Worm (Caenorhabditis elegans) whole organism, L1 larva: ENCODE measurements around the gene Y16B4A.2.

Experiments used
- C04F5.9 ChIP-seq: sonication (generic microtip); optimal IDR thresholded peaks from 2 replicates; lab custom pipeline; 2016; ENCODE audit warnings: missing genetic modification characterization, missing compliant biosample characterization
- F16B12.6 ChIP-seq: fragments of 150-350 bp; optimal IDR thresholded peaks from 2 replicates; lab custom pipeline; 2014; ENCODE audit warnings: missing biosample characterization, missing genetic modification characterization
- Y116A8C.19 ChIP-seq: sonication (generic microtip); optimal IDR thresholded peaks from 2 replicates; lab custom pipeline; 2016; ENCODE audit warnings: missing compliant biosample characterization, missing genetic modification characterization, borderline replicate concordance
- aha-1 ChIP-seq: fragments of 150-350 bp; optimal IDR thresholded peaks from 2 replicates; lab custom pipeline; 2014; ENCODE audit warnings: missing biosample characterization, missing genetic modification characterization
- alr-1 ChIP-seq: fragments of 200-800 bp; sonication (Bioruptor generic); optimal IDR thresholded peaks from 2 replicates; lab custom pipeline; 2018; ENCODE audit warnings: borderline replicate concordance, mild to moderate bottlenecking, missing genetic modification characterization, missing compliant biosample characterization
- blmp-1 ChIP-seq: fragments of 150-350 bp; optimal IDR thresholded peaks from 2 replicates; lab custom pipeline; 2014; ENCODE audit warnings: missing biosample characterization, missing genetic modification characterization
- ceh-82 ChIP-seq, 3 experiments: fragments of 150-350 bp in 1 of 3; sonication (generic microtip) in 2 of 3; optimal IDR thresholded peaks; 2 replicates each; lab custom pipeline; 2014 to 2017; ENCODE audit warnings: missing biosample characterization in 3 of 3, missing genetic modification characterization in 3 of 3
- ceh-88 ChIP-seq: fragments of 200-800 bp; sonication (Bioruptor generic); IDR thresholded peaks from 2 replicates; pipeline ENCODE4 v1.3.6; 2022; ENCODE audit warnings: missing genetic modification characterization, missing compliant biosample characterization
- dpl-1 ChIP-seq, 3 experiments: fragments of 150-350 bp in 2 of 3; sonication (generic microtip) in 1 of 3; optimal IDR thresholded peaks; 2 replicates each; lab custom pipeline; 2014 to 2017; ENCODE audit warnings: missing biosample characterization in 3 of 3, missing genetic modification characterization in 3 of 3, missing genetic modification reagents in 3 of 3
- dsc-1 ChIP-seq: sonication (generic microtip); optimal IDR thresholded peaks from 2 replicates; lab custom pipeline; 2016; ENCODE audit warnings: mild to moderate bottlenecking, missing genetic modification characterization, missing compliant biosample characterization
- efl-1 ChIP-seq, 4 experiments: fragments of 150-350 bp; optimal IDR thresholded peaks in 3 of 4; peaks in 1 of 4; 1 replicate in 1 of 4; 2 replicates in 3 of 4; lab custom pipeline; 2014; ENCODE audit warnings: missing biosample characterization in 2 of 4, missing genetic modification characterization in 2 of 4, missing genetic modification reagents in 2 of 4
- efl-3 ChIP-seq: fragments of 200-800 bp; sonication (Bioruptor generic); optimal IDR thresholded peaks from 2 replicates; lab custom pipeline; 2018; ENCODE audit warnings: mild to moderate bottlenecking, missing genetic modification characterization, missing compliant biosample characterization
- elt-2 ChIP-seq: sonication (generic microtip); optimal IDR thresholded peaks from 2 replicates; lab custom pipeline; 2016; ENCODE audit warnings: missing genetic modification characterization, mild to moderate bottlenecking, inconsistent platforms, missing compliant biosample characterization, missing genetic modification reagents
- elt-3 ChIP-seq, 6 experiments: fragments of 150-350 bp in 1 of 6; sonication (generic microtip); optimal IDR thresholded peaks; 2 replicates each; lab custom pipeline; 2017 to 2018; ENCODE audit warnings: missing biosample characterization in 6 of 6, missing genetic modification characterization in 6 of 6, inconsistent platforms in 1 of 6
- fkh-10 ChIP-seq: sonication (generic microtip); optimal IDR thresholded peaks from 2 replicates; lab custom pipeline; 2017; ENCODE audit warnings: missing biosample characterization, missing genetic modification reagents, missing genetic modification characterization
- fkh-4 ChIP-seq: sonication (generic microtip); optimal IDR thresholded peaks from 2 replicates; lab custom pipeline; 2016; ENCODE audit warnings: missing compliant biosample characterization, missing genetic modification characterization, borderline replicate concordance
- fos-1 ChIP-seq: fragments of 150-350 bp; optimal IDR thresholded peaks from 2 replicates; lab custom pipeline; 2014; ENCODE audit warnings: missing biosample characterization, missing genetic modification characterization
- grh-1 ChIP-seq: fragments of 200-800 bp; sonication (Bioruptor generic); IDR thresholded peaks from 2 replicates; pipeline ENCODE4 v1.3.6; 2022; ENCODE audit warnings: missing genetic modification reagents, missing genetic modification characterization, missing compliant biosample characterization
- hpl-2 ChIP-seq: fragments of 150-350 bp; optimal IDR thresholded peaks from 2 replicates; lab custom pipeline; 2014; ENCODE audit warnings: missing biosample characterization, missing genetic modification reagents, missing genetic modification characterization
- isw-1 ChIP-seq: fragments of 200-800 bp; sonication (Bioruptor generic); IDR thresholded peaks from 2 replicates; pipeline ENCODE4 v1.3.6; 2022; ENCODE audit warnings: missing genetic modification characterization, missing compliant biosample characterization
- lin-13 ChIP-seq: fragments of 150-350 bp; optimal IDR thresholded peaks from 2 replicates; lab custom pipeline; 2014; ENCODE audit warnings: missing biosample characterization, missing genetic modification reagents, missing genetic modification characterization
- lin-14 ChIP-seq: fragments of 200-800 bp; sonication (Bioruptor generic); optimal IDR thresholded peaks from 2 replicates; lab custom pipeline; 2018; ENCODE audit warnings: mild to moderate bottlenecking, missing genetic modification characterization, moderate library complexity, missing compliant biosample characterization
- lin-15B ChIP-seq: fragments of 150-350 bp; sonication (generic microtip); optimal IDR thresholded peaks from 3 replicates; lab custom pipeline; 2014; ENCODE audit warnings: missing biosample characterization, missing genetic modification characterization
- lin-35 ChIP-seq, 2 experiments: fragments of 150-350 bp; optimal IDR thresholded peaks; 2 replicates each; lab custom pipeline; 2014; ENCODE audit warnings: missing biosample characterization in 2 of 2, missing genetic modification characterization in 2 of 2, missing genetic modification reagents in 2 of 2
- lin-39 ChIP-seq: fragments of 150-350 bp; optimal IDR thresholded peaks from 2 replicates; lab custom pipeline; 2014; ENCODE audit warnings: missing biosample characterization, missing genetic modification reagents, missing genetic modification characterization
- lsy-2 ChIP-seq, 2 experiments: fragments of 150-350 bp; optimal IDR thresholded peaks; 2 replicates each; lab custom pipeline; 2014; ENCODE audit warnings: missing biosample characterization in 2 of 2, missing genetic modification characterization in 2 of 2
- mab-9 ChIP-seq: fragments of 200-800 bp; sonication (Bioruptor generic); IDR thresholded peaks from 2 replicates; pipeline ENCODE4 v1.3.6; 2022; ENCODE audit warnings: missing genetic modification reagents, missing genetic modification characterization, missing compliant biosample characterization
- mdl-1 ChIP-seq, 2 experiments: fragments of 150-350 bp; optimal IDR thresholded peaks; 2 replicates each; lab custom pipeline; 2014 to 2017; ENCODE audit warnings: missing biosample characterization in 2 of 2, missing genetic modification characterization in 2 of 2, inconsistent platforms in 1 of 2
- nhr-19 ChIP-seq: fragments of 200-800 bp; sonication (Bioruptor generic); conservative IDR thresholded peaks from 2 replicates; pipeline ENCODE4 v1.3.6; 2022; ENCODE audit warnings: missing genetic modification characterization, missing compliant biosample characterization
- nhr-20 ChIP-seq: sonication (generic microtip); optimal IDR thresholded peaks from 2 replicates; lab custom pipeline; 2016; ENCODE audit warnings: mild to moderate bottlenecking, missing genetic modification characterization, missing compliant biosample characterization
- nhr-28 ChIP-seq: fragments of 150-350 bp; optimal IDR thresholded peaks from 2 replicates; lab custom pipeline; 2014; ENCODE audit warnings: missing biosample characterization, missing genetic modification characterization
- nhr-47 ChIP-seq: sonication (generic microtip); optimal IDR thresholded peaks from 2 replicates; lab custom pipeline; 2016; ENCODE audit warnings: mild to moderate bottlenecking, missing genetic modification characterization, moderate library complexity, missing compliant biosample characterization
- nhr-71 ChIP-seq: sonication (generic microtip); optimal IDR thresholded peaks from 2 replicates; lab custom pipeline; 2016; ENCODE audit warnings: mild to moderate bottlenecking, missing genetic modification characterization, moderate library complexity, missing compliant biosample characterization
- nhr-76 ChIP-seq: sonication (generic microtip); optimal IDR thresholded peaks from 2 replicates; lab custom pipeline; 2017; ENCODE audit warnings: missing biosample characterization, missing genetic modification characterization
- nhr-85 ChIP-seq: sonication (generic microtip); peaks from one replicate; lab custom pipeline; 2016; ENCODE audit warnings: missing genetic modification characterization, inconsistent platforms, missing compliant biosample characterization
- nhr-90 ChIP-seq: sonication (generic microtip); optimal IDR thresholded peaks from 2 replicates; lab custom pipeline; 2016; ENCODE audit warnings: mild to moderate bottlenecking, missing genetic modification characterization, missing compliant biosample characterization; ENCODE audit not compliant: poor library complexity
- pax-3 ChIP-seq: fragments of 200-800 bp; sonication (Bioruptor generic); optimal IDR thresholded peaks from 2 replicates; lab custom pipeline; 2018; ENCODE audit warnings: mild to moderate bottlenecking, missing genetic modification characterization, moderate library complexity, missing compliant biosample characterization
- skn-1 ChIP-seq: fragments of 150-350 bp; optimal IDR thresholded peaks from 2 replicates; lab custom pipeline; 2014; ENCODE audit warnings: missing biosample characterization, missing genetic modification characterization
- snu-23 ChIP-seq: sonication (generic microtip); optimal IDR thresholded peaks from 2 replicates; lab custom pipeline; 2016; ENCODE audit warnings: missing genetic modification characterization, missing compliant biosample characterization
- tbx-2 ChIP-seq: sonication (generic microtip); optimal IDR thresholded peaks from 2 replicates; lab custom pipeline; 2016; ENCODE audit warnings: missing genetic modification characterization, missing compliant biosample characterization
- tlp-1 ChIP-seq: fragments of 150-350 bp; optimal IDR thresholded peaks from 2 replicates; lab custom pipeline; 2014; ENCODE audit warnings: missing biosample characterization, missing genetic modification characterization
- unc-30 ChIP-seq: sonication (generic microtip); optimal IDR thresholded peaks from 2 replicates; lab custom pipeline; 2017; ENCODE audit warnings: missing biosample characterization, missing genetic modification characterization
- unc-86 ChIP-seq: sonication (generic microtip); optimal IDR thresholded peaks from 2 replicates; lab custom pipeline; 2016; ENCODE audit warnings: missing genetic modification characterization, missing compliant biosample characterization
- xbp-1 ChIP-seq: sonication (generic microtip); optimal IDR thresholded peaks from 2 replicates; lab custom pipeline; 2016; ENCODE audit warnings: missing genetic modification characterization, missing compliant biosample characterization
- zag-1 ChIP-seq: fragments of 150-350 bp; optimal IDR thresholded peaks from 2 replicates; lab custom pipeline; 2014; ENCODE audit warnings: missing biosample characterization, missing genetic modification characterization

The Y16B4A.2 gene

DNA sequence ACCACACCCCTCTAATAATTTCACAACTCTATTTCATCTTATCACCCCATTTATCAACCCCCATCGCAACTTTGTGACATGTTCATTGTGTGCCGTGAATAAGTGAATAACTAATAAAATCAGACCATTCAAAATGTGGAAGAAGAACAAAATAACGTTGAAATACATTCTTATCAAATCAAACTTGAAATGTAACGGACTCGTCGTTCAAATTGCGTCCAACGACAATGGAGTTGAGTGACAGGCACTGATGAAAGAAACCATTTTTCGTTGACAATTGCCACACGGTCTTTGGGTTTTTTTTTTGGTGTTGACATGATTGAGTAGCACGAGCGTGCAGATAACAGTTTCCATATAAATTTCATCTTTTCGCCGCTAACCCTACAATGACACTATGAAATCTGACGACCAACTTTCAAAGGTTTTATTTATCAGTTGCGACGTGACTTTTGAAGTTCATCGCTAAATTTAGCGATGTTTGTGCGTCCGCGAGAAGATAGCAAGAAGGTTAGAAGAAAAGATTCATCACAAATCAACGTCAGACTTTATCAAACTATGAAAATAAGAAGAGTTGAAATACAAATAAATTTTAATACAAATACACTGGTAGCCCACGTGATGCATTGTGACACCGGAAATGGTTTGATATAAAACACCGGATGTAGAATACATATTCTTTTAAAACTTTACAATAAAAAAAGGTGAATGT lies 11.9 kb upstream of the Y16B4A.2 start:
- TF ChIP-seq nhr-20 (tag; lab: Kevin White, UChicago) (peak; percentile 72), efl-1 (optimal IDR thresholded peaks at IDR 0.05; lab: Kevin White, UChicago) (no peak), efl-1 (GFP tag; optimal IDR thresholded peaks at IDR 0.05 in 1 of 2; lab: Kevin White, UChicago) (peak in 1 of 2 experiments; percentile 43), snu-23 (GFP tag; lab: Kevin White, UChicago) (peak; percentile 34), nhr-90 (tag; lab: Kevin White, UChicago) (peak; percentile 59), nhr-28 (no peak), lin-35 (GFP tag; optimal IDR thresholded peaks at IDR 0.05; lab: Kevin White, UChicago) (peak in 1 of 2 experiments; percentile 7), fkh-4 (tag; lab: Kevin White, UChicago) (no peak), isw-1 (GFP tag; lab: Robert Waterston, UW) (no peak), dpl-1 (GFP tag; optimal IDR thresholded peaks at IDR 0.05; lab: Kevin White, UChicago) (peak in 1 of 3 experiments; percentile 16), elt-2 (tag; lab: Kevin White, UChicago) (peak; percentile 70), nhr-71 (tag; lab: Kevin White, UChicago) (peak; percentile 67), nhr-19 (GFP tag; lab: Robert Waterston, UW) (peak; percentile 38), tbx-2 (tag; lab: Kevin White, UChicago) (peak; percentile 51), mab-9 (no peak), mdl-1 (tag; optimal IDR thresholded peaks at IDR 0.05; lab: Kevin White, UChicago) (peak in 1 of 2 experiments; percentile 47), nhr-47 (peak; percentile 22), elt-3 (tag; optimal IDR thresholded peaks at IDR 0.05; lab: Kevin White, UChicago) (peak in 1 of 6 experiments; percentile 19), lin-14 (peak; percentile 63), ceh-88 (GFP tag; lab: Robert Waterston, UW) (no peak), nhr-85 (tag; lab: Kevin White, UChicago) (peak; percentile 90), grh-1 (GFP tag; lab: Robert Waterston, UW) (0 out of 2 replicates have a peak, but pooled peaks have one; percentile 16)

DNA sequence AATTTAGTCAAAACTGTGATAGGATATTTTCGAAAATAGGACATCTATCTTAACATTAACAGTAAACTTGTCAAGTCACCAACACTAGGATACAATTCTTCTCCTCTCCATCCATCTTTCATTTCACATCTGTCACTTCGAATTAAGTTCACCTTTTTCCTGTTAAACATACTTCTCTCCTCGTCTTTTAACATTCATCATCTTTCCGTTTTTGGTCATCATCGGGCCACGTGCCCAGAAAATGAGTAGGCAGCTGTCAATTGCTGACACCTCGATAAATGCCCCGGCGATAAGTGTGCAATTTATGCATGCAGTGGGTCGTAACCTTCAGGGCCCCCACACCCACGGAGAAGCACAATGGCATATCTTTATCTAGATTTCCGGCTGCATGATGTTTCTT lies 8.5 kb upstream of the Y16B4A.2 start:
- TF ChIP-seq efl-1 (optimal IDR thresholded peaks at IDR 0.05; lab: Kevin White, UChicago) = no peak
- TF ChIP-seq efl-1 (GFP tag; optimal IDR thresholded peaks at IDR 0.05 in 1 of 2; lab: Kevin White, UChicago) = no peak
- no peak for TF ChIP-seq lin-39 (tag; lab: Kevin White, UChicago)
- TF ChIP-seq pax-3 = no peak
- peak in 1 of 2 experiments; percentile 62 for TF ChIP-seq mdl-1 (tag; optimal IDR thresholded peaks at IDR 0.05; lab: Kevin White, UChicago)
- TF ChIP-seq lin-14 = peak; percentile 54
- TF ChIP-seq nhr-76 = no peak
- peak; percentile 61 for TF ChIP-seq tbx-2 (tag; lab: Kevin White, UChicago)
- TF ChIP-seq nhr-85 (tag; lab: Kevin White, UChicago) = peak; percentile 82
- TF ChIP-seq nhr-19 (GFP tag; lab: Robert Waterston, UW) = peak; percentile 18; the same call in 1 of the 2 replicates
- peak; percentile 74 for TF ChIP-seq nhr-20 (tag; lab: Kevin White, UChicago)
- TF ChIP-seq dsc-1 (tag; lab: Kevin White, UChicago) = no peak
- TF ChIP-seq lsy-2 (tag; optimal IDR thresholded peaks at IDR 0.05; lab: Kevin White, UChicago) = peak in 1 of 2 experiments; percentile 8
- TF ChIP-seq snu-23 (GFP tag; lab: Kevin White, UChicago) = peak; percentile 54
- no peak for TF ChIP-seq zag-1
- no peak for TF ChIP-seq hpl-2 (GFP tag; lab: Kevin White, UChicago)
- TF ChIP-seq mab-9 = no peak
- TF ChIP-seq nhr-71 (tag; lab: Kevin White, UChicago) = peak; percentile 61
- TF ChIP-seq lin-13 = no peak
- peak; percentile 61 for TF ChIP-seq blmp-1 (tag; lab: Kevin White, UChicago)
- peak; percentile 20 for TF ChIP-seq nhr-47
- TF ChIP-seq ceh-82 (tag; optimal IDR thresholded peaks at IDR 0.05; lab: Kevin White, UChicago) = no peak
- no peak for TF ChIP-seq xbp-1 (tag; lab: Kevin White, UChicago)
- no peak for TF ChIP-seq Y116A8C.19
- no peak for TF ChIP-seq fos-1
- no peak for TF ChIP-seq elt-2 (tag; lab: Kevin White, UChicago)
- peak; percentile 18 for TF ChIP-seq skn-1
- no peak for TF ChIP-seq aha-1 (tag; lab: Kevin White, UChicago)
- TF ChIP-seq fkh-10 = no peak
- TF ChIP-seq nhr-90 (tag; lab: Kevin White, UChicago) = peak; percentile 37
- peak in 1 of 2 experiments; percentile 51 for TF ChIP-seq lin-35 (GFP tag; optimal IDR thresholded peaks at IDR 0.05; lab: Kevin White, UChicago)
- TF ChIP-seq ceh-88 (GFP tag; lab: Robert Waterston, UW) = no peak
- no peak for TF ChIP-seq F16B12.6
- peak in 2 of 6 experiments; percentile 61 to 78 for TF ChIP-seq elt-3 (tag; optimal IDR thresholded peaks at IDR 0.05; lab: Kevin White, UChicago)
- TF ChIP-seq lin-15B (tag; lab: Kevin White, UChicago) = no peak
- no peak for TF ChIP-seq unc-86 (tag; lab: Kevin White, UChicago)
- TF ChIP-seq efl-3 (GFP tag; lab: Kevin White, UChicago) = no peak
- TF ChIP-seq unc-30 (tag; lab: Kevin White, UChicago) = no peak
- no peak for TF ChIP-seq alr-1 (tag; lab: Kevin White, UChicago)
- no peak for TF ChIP-seq C04F5.9 (tag; lab: Kevin White, UChicago)
- TF ChIP-seq tlp-1 (tag; lab: Kevin White, UChicago) = no peak
